Fruit fly (Drosophila melanogaster) whole organism, embryonic: ENCODE results near the gene Jhbp3.

ENCODE experiments used
- ATbp ChIP-seq: fragments of 200-800 bp; sonication (Bioruptor generic); optimal IDR thresholded peaks from 2 replicates; lab custom pipeline; 2017; ENCODE audit warnings: missing biosample characterization, mild to moderate bottlenecking, missing genetic modification characterization, missing genetic modification reagents
- CG10321 ChIP-seq: fragments of 200-800 bp; sonication (Bioruptor generic); IDR thresholded peaks from 2 replicates; pipeline ENCODE4 v1.3.6; 2022; ENCODE audit warnings: missing biosample characterization, missing genetic modification characterization
- CG10431 ChIP-seq: fragments of 200-800 bp; sonication (Bioruptor generic); optimal IDR thresholded peaks from 3 replicates; lab custom pipeline; 2018; ENCODE audit warnings: missing biosample characterization, mild to moderate bottlenecking, missing genetic modification characterization
- CG11398 ChIP-seq: fragments of 200-800 bp; sonication (Bioruptor generic); optimal IDR thresholded peaks from 2 replicates; lab custom pipeline; 2016; ENCODE audit warnings: missing biosample characterization, missing genetic modification characterization
- CG12659 ChIP-seq: fragments of 200-800 bp; sonication (Bioruptor generic); optimal IDR thresholded peaks from 3 replicates; lab custom pipeline; 2017; ENCODE audit warnings: mild to moderate bottlenecking, missing biosample characterization, missing genetic modification reagents, missing genetic modification characterization
- CG17186 ChIP-seq: fragments of 200-800 bp; sonication (Bioruptor generic); optimal IDR thresholded peaks from 3 replicates; lab custom pipeline; 2017; ENCODE audit warnings: missing biosample characterization, missing genetic modification reagents, missing genetic modification characterization
- CG17361 ChIP-seq: fragments of 200-800 bp; sonication (Bioruptor generic); IDR thresholded peaks from 3 replicates; pipeline ENCODE4 v1.3.6; 2022; ENCODE audit warnings: missing biosample characterization, missing genetic modification characterization
- CG17385 ChIP-seq: fragments of 200-800 bp; sonication (Bioruptor generic); optimal IDR thresholded peaks from 3 replicates; lab custom pipeline; 2018; ENCODE audit warnings: missing biosample characterization, mild to moderate bottlenecking, missing genetic modification characterization
- CG18011 ChIP-seq: fragments of 200-800 bp; sonication (Bioruptor generic); optimal IDR thresholded peaks from 2 replicates; lab custom pipeline; 2017; ENCODE audit warnings: missing biosample characterization, missing genetic modification characterization, mild to moderate bottlenecking, moderate library complexity, missing genotype
- CG31224 ChIP-seq: fragments of 200-800 bp; sonication (Bioruptor generic); IDR thresholded peaks from 2 replicates; pipeline ENCODE4 v1.3.6; 2022; ENCODE audit warnings: missing biosample characterization, missing genetic modification characterization
- CG31365 ChIP-seq: fragments of 200-800 bp; sonication (Bioruptor generic); optimal IDR thresholded peaks from 2 replicates; lab custom pipeline; 2018; ENCODE audit warnings: missing biosample characterization, mild to moderate bottlenecking, missing genetic modification characterization
- CG3163 ChIP-seq: fragments of 200-800 bp; sonication (Bioruptor generic); optimal IDR thresholded peaks from 3 replicates; lab custom pipeline; 2016; ENCODE audit warnings: missing biosample characterization, missing genetic modification characterization
- CG5180 ChIP-seq: fragments of 200-800 bp; sonication (Bioruptor generic); optimal IDR thresholded peaks from 3 replicates; lab custom pipeline; 2017; ENCODE audit warnings: missing biosample characterization, missing genetic modification characterization, mild to moderate bottlenecking, moderate library complexity, missing genetic modification reagents
- CG7372 ChIP-seq: fragments of 200-800 bp; sonication (Bioruptor generic); IDR thresholded peaks from 2 replicates; pipeline ENCODE4 v1.3.6; 2022; ENCODE audit warnings: missing biosample characterization, missing genetic modification characterization
- CG9215 ChIP-seq: fragments of 200-800 bp; sonication (Bioruptor generic); IDR thresholded peaks from 2 replicates; pipeline ENCODE4 v1.3.6; 2022; ENCODE audit warnings: missing biosample characterization, missing genetic modification characterization
- HLHmδ ChIP-seq: fragments of 200-800 bp; sonication (Bioruptor generic); optimal IDR thresholded peaks from 2 replicates; lab custom pipeline; 2018; ENCODE audit warnings: missing biosample characterization, mild to moderate bottlenecking, missing genetic modification characterization, moderate library complexity
- Hmx ChIP-seq: fragments of 200-800 bp; sonication (Bioruptor generic); optimal IDR thresholded peaks from 2 replicates; lab custom pipeline; 2016; ENCODE audit warnings: missing biosample characterization, missing genetic modification characterization
- Oaz ChIP-seq: fragments of 200-800 bp; sonication (Bioruptor generic); IDR thresholded peaks from 2 replicates; pipeline ENCODE4 v1.3.6; 2022; ENCODE audit warnings: missing biosample characterization, missing genetic modification characterization
- Side ChIP-seq: fragments of 200-800 bp; sonication (Bioruptor generic); optimal IDR thresholded peaks from 2 replicates; lab custom pipeline; 2016; ENCODE audit warnings: missing biosample characterization, missing genetic modification characterization
- Stat92E ChIP-seq, 3 experiments: fragments of >200 bp in 2 of 3; fragments of 200-800 bp in 1 of 3; sonication (Bioruptor generic) in 1 of 3; optimal IDR thresholded peaks; 2 replicates each; lab custom pipeline; 2017 to 2019; ENCODE audit warnings: missing biosample characterization in 3 of 3, missing genetic modification characterization in 3 of 3, mild to moderate bottlenecking in 1 of 3, moderate library complexity in 1 of 3
- YL-1 ChIP-seq: fragments of 200-800 bp; sonication (Bioruptor generic); optimal IDR thresholded peaks from 3 replicates; lab custom pipeline; 2017; ENCODE audit warnings: missing biosample characterization, mild to moderate bottlenecking, missing genetic modification characterization
- abd-A ChIP-seq: fragments of 200-800 bp; sonication (Bioruptor generic); optimal IDR thresholded peaks from 3 replicates; lab custom pipeline; 2019; ENCODE audit warnings: missing biosample characterization, mild to moderate bottlenecking, missing genetic modification characterization, moderate library complexity
- bab2 ChIP-seq: fragments of 200-800 bp; sonication (Bioruptor generic); optimal IDR thresholded peaks from 2 replicates; lab custom pipeline; 2016; ENCODE audit warnings: missing biosample characterization, missing genetic modification characterization
- ci ChIP-seq: fragments of 200-800 bp; sonication (Bioruptor generic); IDR thresholded peaks from 3 replicates; pipeline ENCODE4 v1.3.6; 2022; ENCODE audit warnings: missing biosample characterization, missing genetic modification characterization
- croc ChIP-seq: fragments of 200-800 bp; sonication (Bioruptor generic); conservative IDR thresholded peaks from 3 replicates; pipeline ENCODE4 v1.3.6; 2022; ENCODE audit warnings: missing biosample characterization, missing genetic modification characterization
- dm ChIP-seq: fragments of 200-800 bp; sonication (Bioruptor generic); optimal IDR thresholded peaks from 3 replicates; lab custom pipeline; 2016; ENCODE audit warnings: missing biosample characterization, missing genetic modification characterization
- ewg ChIP-seq: fragments of 200-800 bp; sonication (Bioruptor generic); optimal IDR thresholded peaks from 3 replicates; lab custom pipeline; 2017; ENCODE audit warnings: mild to moderate bottlenecking, missing biosample characterization, missing genetic modification reagents, missing genetic modification characterization
- exex ChIP-seq: fragments of 200-800 bp; sonication (Bioruptor generic); optimal IDR thresholded peaks from 4 replicates; lab custom pipeline; 2018; ENCODE audit warnings: missing biosample characterization, mild to moderate bottlenecking, missing genetic modification characterization, moderate library complexity
- eyg ChIP-seq: fragments of 200-800 bp; sonication (Bioruptor generic); optimal IDR thresholded peaks from 3 replicates; lab custom pipeline; 2016; ENCODE audit warnings: missing biosample characterization, missing genetic modification characterization
- gcm ChIP-seq: fragments of 200-800 bp; sonication (Bioruptor generic); optimal IDR thresholded peaks from 2 replicates; lab custom pipeline; 2019; ENCODE audit warnings: missing biosample characterization, mild to moderate bottlenecking, missing genetic modification characterization, moderate library complexity
- grn ChIP-seq: fragments of 200-800 bp; sonication (Bioruptor generic); optimal IDR thresholded peaks from 3 replicates; lab custom pipeline; 2017; ENCODE audit warnings: missing biosample characterization, missing genetic modification characterization
- gro ChIP-seq: fragments of 200-800 bp; sonication (Bioruptor generic); optimal IDR thresholded peaks from 2 replicates; lab custom pipeline; 2016; ENCODE audit warnings: missing biosample characterization, missing genetic modification characterization
- her ChIP-seq: fragments of 200-800 bp; sonication (Bioruptor generic); optimal IDR thresholded peaks from 2 replicates; lab custom pipeline; 2016; ENCODE audit warnings: missing biosample characterization, missing genetic modification characterization
- inv ChIP-seq: fragments of 200-800 bp; sonication (Bioruptor generic); IDR thresholded peaks from 2 replicates; pipeline ENCODE4 v1.3.6; 2022; ENCODE audit warnings: missing biosample characterization, missing genetic modification characterization; ENCODE audit not compliant: partially characterized antibody
- lab ChIP-seq: fragments of 200-800 bp; sonication (Bioruptor generic); optimal IDR thresholded peaks from 3 replicates; lab custom pipeline; 2017; ENCODE audit warnings: missing biosample characterization, missing genetic modification characterization, mild to moderate bottlenecking, moderate library complexity, missing genetic modification reagents
- mam ChIP-seq: fragments of 200-800 bp; sonication (Bioruptor generic); optimal IDR thresholded peaks from 3 replicates; lab custom pipeline; 2016; ENCODE audit warnings: missing biosample characterization, missing genetic modification characterization
- nerfin-1 ChIP-seq: fragments of 200-800 bp; sonication (Bioruptor generic); optimal IDR thresholded peaks from 3 replicates; lab custom pipeline; 2019; ENCODE audit warnings: missing biosample characterization, mild to moderate bottlenecking, missing genetic modification characterization, moderate library complexity
- nmo ChIP-seq: fragments of 200-800 bp; sonication (Bioruptor generic); optimal IDR thresholded peaks from 2 replicates; lab custom pipeline; 2018; ENCODE audit warnings: missing biosample characterization, mild to moderate bottlenecking, missing genetic modification characterization, moderate library complexity
- pnt ChIP-seq: fragments of 200-800 bp; sonication (Bioruptor generic); optimal IDR thresholded peaks from 3 replicates; lab custom pipeline; 2016; ENCODE audit warnings: missing biosample characterization, missing genetic modification characterization
- shn ChIP-seq: fragments of 200-800 bp; sonication (Bioruptor generic); optimal IDR thresholded peaks from 3 replicates; lab custom pipeline; 2016; ENCODE audit warnings: missing biosample characterization, missing genetic modification characterization
- sim ChIP-seq: fragments of 200-800 bp; sonication (Bioruptor generic); IDR thresholded peaks from 2 replicates; pipeline ENCODE4 v1.3.6; 2022; ENCODE audit warnings: missing biosample characterization, missing genetic modification characterization
- sug ChIP-seq: fragments of 200-800 bp; optimal IDR thresholded peaks from 2 replicates; lab custom pipeline; 2019; ENCODE audit warnings: missing biosample characterization, mild to moderate bottlenecking, missing genetic modification characterization, moderate library complexity
- tll ChIP-seq, 2 experiments: fragments of 200-800 bp in 1 of 2; fragments of >200 bp in 1 of 2; sonication (Bioruptor generic) in 1 of 2; optimal IDR thresholded peaks; 2 replicates each; lab custom pipeline; 2017 to 2019; ENCODE audit warnings: missing biosample characterization in 2 of 2, missing genetic modification characterization in 2 of 2, mild to moderate bottlenecking in 1 of 2, moderate library complexity in 1 of 2
- toy ChIP-seq: fragments of 200-800 bp; sonication (Bioruptor generic); IDR thresholded peaks from 2 replicates; pipeline ENCODE4 v1.3.6; 2022; ENCODE audit warnings: missing biosample characterization, missing genetic modification characterization
- ttk ChIP-seq: fragments of 200-800 bp; sonication (Bioruptor generic); IDR thresholded peaks from 2 replicates; pipeline ENCODE4 v2.1.2; 2022; ENCODE audit warnings: missing biosample characterization, missing genetic modification characterization
- unc-4 ChIP-seq: fragments of 200-800 bp; sonication (Bioruptor generic); IDR thresholded peaks from 2 replicates; pipeline ENCODE4 v1.3.6; 2022; ENCODE audit warnings: missing biosample characterization, missing genetic modification characterization; ENCODE audit not compliant: partially characterized antibody
- vnd ChIP-seq: fragments of 200-800 bp; sonication (Bioruptor generic); IDR thresholded peaks from 3 replicates; pipeline ENCODE4 v1.3.6; 2022; ENCODE audit warnings: missing biosample characterization, missing genetic modification characterization; ENCODE audit not compliant: partially characterized antibody
- wor ChIP-seq: fragments of 200-800 bp; sonication (Bioruptor generic); IDR thresholded peaks from 2 replicates; pipeline ENCODE4 v1.3.6; 2022; ENCODE audit warnings: missing biosample characterization, missing genetic modification characterization

The Jhbp3 gene

DNA sequence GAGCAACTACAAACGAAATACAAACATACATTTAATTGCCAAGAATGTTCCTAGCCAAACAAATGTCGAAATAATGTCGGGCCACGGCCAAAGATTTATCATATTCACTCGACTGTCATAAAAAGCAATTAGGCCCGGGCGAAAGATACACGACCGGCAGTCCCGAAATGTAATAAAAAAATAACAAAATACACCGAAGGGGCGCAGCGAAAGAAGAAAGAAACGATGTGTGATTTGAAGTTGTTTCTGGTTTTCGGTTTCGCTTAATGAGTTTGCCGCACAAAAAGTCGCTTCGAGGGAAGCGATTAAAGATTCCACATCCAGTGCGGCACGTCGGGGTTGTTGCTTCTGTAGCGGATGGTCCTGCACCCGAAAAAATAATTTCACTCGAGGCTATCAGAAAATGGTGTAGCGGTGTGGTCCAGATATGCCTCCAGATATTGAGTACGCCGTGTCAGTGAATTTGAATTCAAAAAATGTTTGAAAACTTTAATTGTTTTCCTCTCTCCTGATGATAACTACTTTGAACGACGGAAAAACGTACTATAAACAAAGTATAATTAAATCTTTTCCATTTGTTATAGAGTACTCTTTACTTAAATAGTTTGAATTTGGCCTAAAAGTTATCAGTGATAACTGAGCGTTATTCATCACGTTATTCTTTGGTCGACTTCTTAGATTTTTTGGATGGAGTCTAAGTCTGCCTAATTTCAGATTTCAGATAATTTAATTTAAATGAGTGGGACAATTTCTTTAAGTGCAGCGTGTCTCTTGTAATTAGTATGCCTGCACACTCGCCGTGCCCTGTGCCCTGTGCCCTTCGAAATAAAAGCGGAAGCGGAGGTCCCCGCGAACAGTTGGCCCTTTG is 34.3 kb upstream of the Jhbp3 start (continued):
- TF ChIP-seq CG9215 = no peak
- TF ChIP-seq shn (GFP tag; lab: Kevin White, UChicago) = peak; percentile 39
- TF ChIP-seq unc-4 = no peak
- TF ChIP-seq HLHmδ (GFP tag; lab: Kevin White, UChicago) = peak; percentile 25
- TF ChIP-seq CG7372 (GFP tag; lab: Robert Waterston, UW) = no peak
- no peak for TF ChIP-seq CG18011 (GFP tag; lab: Kevin White, UChicago)
- no peak for TF ChIP-seq Oaz
- TF ChIP-seq ttk = no peak
- peak; percentile 36 for TF ChIP-seq bab2 (GFP tag; lab: Kevin White, UChicago)
- no peak for TF ChIP-seq toy (GFP tag; lab: Robert Waterston, UW)
- no peak for TF ChIP-seq YL-1
- no peak for TF ChIP-seq exex (tag; lab: Kevin White, UChicago)
- TF ChIP-seq eyg (GFP tag; lab: Kevin White, UChicago) = no peak
- TF ChIP-seq sug (tag; lab: Kevin White, UChicago) = no peak
- peak; percentile 19 for TF ChIP-seq CG17186 (GFP tag; lab: Kevin White, UChicago)
- no peak for TF ChIP-seq CG31365 (tag; lab: Kevin White, UChicago)
- no peak for TF ChIP-seq sim
- TF ChIP-seq ATbp (GFP tag; lab: Kevin White, UChicago) = peak; percentile 2
- TF ChIP-seq Hmx (GFP tag; lab: Kevin White, UChicago) = no peak
- TF ChIP-seq nmo = peak; percentile 80
- peak; percentile 3 for TF ChIP-seq lab (GFP tag; lab: Kevin White, UChicago)
- no peak for TF ChIP-seq wor (GFP tag; lab: Robert Waterston, UW)
- TF ChIP-seq CG17361 = peak; percentile 85
- peak; percentile 13 for TF ChIP-seq grn
- peak; percentile 13 for TF ChIP-seq abd-A (tag; lab: Kevin White, UChicago)
- peak in 1 of 3 experiments; percentile 16 for TF ChIP-seq Stat92E (GFP tag; optimal IDR thresholded peaks at IDR 0.05; lab: Kevin White, UChicago)
- no peak for TF ChIP-seq inv (GFP tag; lab: Robert Waterston, UW)
- peak; percentile 26 for TF ChIP-seq dm (GFP tag; lab: Kevin White, UChicago)
- no peak for TF ChIP-seq mam
- peak; percentile 15 for TF ChIP-seq CG17385 (GFP tag; lab: Kevin White, UChicago)
- TF ChIP-seq tll (GFP tag; optimal IDR thresholded peaks at IDR 0.05; lab: Kevin White, UChicago) = peak in 1 of 2 experiments; percentile 51
- TF ChIP-seq gro (GFP tag; lab: Kevin White, UChicago) = no peak
- no peak for TF ChIP-seq CG31224
- peak; percentile 64 for TF ChIP-seq pnt
- no peak for TF ChIP-seq CG10321 (GFP tag; lab: Robert Waterston, UW)
- peak; percentile 60 for TF ChIP-seq CG11398 (GFP tag; lab: Kevin White, UChicago)
- peak; percentile 12 for TF ChIP-seq ewg
- no peak for TF ChIP-seq vnd (GFP tag; lab: Robert Waterston, UW)
- TF ChIP-seq ci (GFP tag; lab: Robert Waterston, UW) = no peak
- peak; percentile 23 for TF ChIP-seq CG12659 (GFP tag; lab: Kevin White, UChicago)
- TF ChIP-seq CG3163 = peak; percentile 0
- peak; percentile 29; the same call in 1 of the 3 replicates for TF ChIP-seq croc (GFP tag; lab: Robert Waterston, UW)
- TF ChIP-seq CG5180 (GFP tag; lab: Kevin White, UChicago) = peak; percentile 36
- peak; percentile 36 for TF ChIP-seq nerfin-1 (tag; lab: Kevin White, UChicago)
- peak; percentile 18 for TF ChIP-seq Side (GFP tag; lab: Kevin White, UChicago)
- TF ChIP-seq CG10431 (GFP tag; lab: Kevin White, UChicago) = no peak
- peak; percentile 53 for TF ChIP-seq gcm
- no peak for TF ChIP-seq her (GFP tag; lab: Kevin White, UChicago)
